Worm (Caenorhabditis elegans): Measurements from ENCODE around the gene dct-7.

The dct-7 gene

DNA sequence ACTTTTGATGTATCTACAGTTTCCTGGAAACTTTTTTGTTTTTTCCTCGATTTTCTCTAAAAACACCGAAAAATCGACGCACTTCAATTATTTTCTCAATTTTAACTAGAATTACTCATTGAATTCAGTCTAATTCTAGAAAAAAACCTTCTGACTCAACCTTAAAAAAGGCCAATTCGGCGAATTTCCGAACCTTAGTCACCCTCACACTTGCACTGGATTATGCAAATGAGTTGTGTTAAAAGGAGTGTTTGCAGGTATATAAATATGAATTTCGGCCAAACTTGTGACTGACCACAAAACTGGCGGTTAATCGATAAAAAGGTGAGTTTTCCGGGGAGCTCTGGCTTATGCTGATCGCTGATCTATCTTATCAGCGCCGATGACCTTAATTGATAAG is 43.9 kb downstream of the dct-7 start, which contains the start of gene ttr-20:
Gene ttr-20 (plus strand): TSS at position 301 of the 400 bp plus-strand sequence.
- TF ChIP-seq unc-62 (GFP tag; optimal IDR thresholded peaks at IDR 0.05) = no peak

DNA sequence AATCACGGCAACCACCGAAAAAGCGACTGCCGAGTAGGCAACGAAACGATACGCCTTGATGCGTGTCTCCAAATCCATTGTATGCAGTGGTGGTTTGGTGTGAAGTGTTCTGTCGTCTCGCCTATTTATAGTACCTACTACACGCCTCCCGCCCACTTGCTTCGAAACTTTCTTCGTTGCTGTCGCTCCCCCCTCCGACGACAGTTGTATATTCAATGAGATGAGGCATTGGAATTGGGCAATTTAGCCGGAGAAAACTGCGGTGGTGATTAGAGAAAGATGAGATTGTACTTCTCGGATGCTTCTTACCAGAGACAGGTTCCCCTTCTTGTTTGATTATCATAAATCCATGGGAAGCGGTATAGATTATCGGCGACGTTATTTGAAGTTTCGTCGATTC is 45.9 kb downstream of the dct-7 start, which contains the start of gene col-34:
Gene col-34 (minus strand): TSS at position 101 of the 400 bp plus-strand sequence.
- TF ChIP-seq unc-62 (GFP tag; optimal IDR thresholded peaks at IDR 0.05) = no peak

DNA sequence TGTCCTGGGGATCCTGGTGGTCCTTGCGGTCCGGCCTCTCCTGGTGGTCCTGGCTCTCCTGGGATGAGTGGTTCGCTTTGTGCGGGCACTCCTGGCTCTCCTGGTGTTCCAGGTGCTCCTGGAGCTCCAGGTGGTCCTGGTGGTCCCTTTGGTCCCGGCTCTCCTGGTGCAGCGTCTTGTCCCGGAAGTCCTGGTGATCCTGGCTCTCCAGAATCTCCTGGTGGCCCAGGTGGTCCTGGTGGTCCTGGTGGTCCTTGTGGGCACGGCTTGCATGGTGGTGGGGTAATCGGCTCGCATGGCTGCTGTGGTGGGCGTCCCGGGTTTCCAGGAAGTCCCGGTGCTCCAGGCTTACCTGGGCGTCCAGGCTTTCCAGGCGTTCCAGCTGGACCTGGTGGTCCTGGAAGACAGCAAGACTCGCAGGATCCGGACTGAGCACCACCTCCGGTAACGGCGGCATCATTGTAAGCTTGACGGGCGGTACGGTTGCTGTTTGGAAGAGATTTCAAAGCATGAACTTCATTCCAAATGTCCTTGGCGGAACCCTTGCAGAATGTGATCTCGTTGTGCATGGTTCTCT is 46.5 kb downstream of the dct-7 start:
- TF ChIP-seq unc-62 (GFP tag; optimal IDR thresholded peaks at IDR 0.05) = no peak
